Worm (Caenorhabditis elegans): ENCODE results near the gene D1005.10.

- TF ChIP-seq jun-1 (tag; optimal IDR thresholded peaks at IDR 0.05) (no peak), elt-1 (tag; optimal IDR thresholded peaks at IDR 0.05) (no peak), ceh-28 (tag; optimal IDR thresholded peaks at IDR 0.05) (no peak), tbx-2 (tag; optimal IDR thresholded peaks at IDR 0.05) (no peak), mdl-1 (tag; optimal IDR thresholded peaks at IDR 0.05) (no peak), pha-4 (tag; optimal IDR thresholded peaks at IDR 0.05) (no peak), nfya-1 (tag; optimal IDR thresholded peaks at IDR 0.05; ENCODE audit: insufficient read depth) (no peak), ceh-82 (tag; optimal IDR thresholded peaks at IDR 0.05) (no peak), unc-62 (GFP tag; optimal IDR thresholded peaks at IDR 0.05) (no peak), ZK546.5 (tag; optimal IDR thresholded peaks at IDR 0.05) (no peak), mml-1 (tag; optimal IDR thresholded peaks at IDR 0.05) (no peak), sea-2 (GFP tag; optimal IDR thresholded peaks at IDR 0.05) (no peak), nhr-237 (tag; optimal IDR thresholded peaks at IDR 0.05) (no peak), nhr-43 (tag; optimal IDR thresholded peaks at IDR 0.05; ENCODE audit: poor library complexity, severe bottlenecking) (peak; percentile 16)
Measured at ce11 chrX:1445696-1446095, 40.3 kb downstream of the D1005.10 start.
